Worm (Caenorhabditis elegans) whole organism, midembryonic: ENCODE measurements around the gene nas-20.

Experiments used
- T22C8.4 ChIP-seq: fragments of 200-800 bp; sonication (Bioruptor generic); IDR thresholded peaks from 2 replicates; pipeline ENCODE4 v1.3.6; 2022; ENCODE audit warnings: missing genetic modification characterization, missing compliant biosample characterization
- flt-1 ChIP-seq: fragments of 200-800 bp; sonication (Bioruptor generic); IDR thresholded peaks from 2 replicates; pipeline ENCODE4 v1.3.6; 2022; ENCODE audit warnings: missing genetic modification characterization, missing compliant biosample characterization
- med-1 ChIP-seq: sonication (generic microtip); optimal IDR thresholded peaks from 2 replicates; lab custom pipeline; 2017; ENCODE audit warnings: missing genetic modification characterization, mild to moderate bottlenecking, missing compliant biosample characterization, antibody characterized with exemption, missing genetic modification reagents; ENCODE audit not compliant: insufficient read depth
- ref-1 ChIP-seq: fragments of 200-800 bp; sonication (Bioruptor generic); conservative IDR thresholded peaks from 2 replicates; pipeline ENCODE4 v1.3.6; 2022; ENCODE audit warnings: missing genetic modification reagents, missing genetic modification characterization, missing compliant biosample characterization

- TF ChIP-seq T22C8.4 (GFP tag; lab: Robert Waterston, UW) (no peak), flt-1 (GFP tag; lab: Robert Waterston, UW) (no peak), med-1 (GFP tag; lab: Kevin White, UChicago) (no peak), ref-1 (GFP tag; lab: Robert Waterston, UW) (no peak)
These were observed 34.2 kb upstream of the nas-20 start for ce11 chrV:11506347-11506746.
